Worm (Caenorhabditis elegans): ENCODE measurements around the gene srw-122.
"Not testable (repeated sequence)": the region's sequence is repeated elsewhere in the genome, so short reads cannot be mapped to it uniquely, and the experiment has no call there.

srw-122 gene

ce11 chrV:2952102-2952501, at the start of gene srw-122:
srw-122 (minus strand) TSS chrV:2952202.
- TF ChIP-seq ceh-30 (tag; optimal IDR thresholded peaks at IDR 0.05); pros-1 (tag; optimal IDR thresholded peaks at IDR 0.05); ama-1 (optimal IDR thresholded peaks at IDR 0.05): not testable (repeated sequence)

- TF ChIP-seq C08G9.2 (tag; optimal IDR thresholded peaks at IDR 0.05), result no peak
- no peak for TF ChIP-seq ceh-19 (GFP tag; optimal IDR thresholded peaks at IDR 0.05)
- TF ChIP-seq ceh-24 (tag; optimal IDR thresholded peaks at IDR 0.05), result no peak
- no peak for TF ChIP-seq ceh-18 (tag; optimal IDR thresholded peaks at IDR 0.05)
- TF ChIP-seq ztf-16 (tag; optimal IDR thresholded peaks at IDR 0.05), result no peak
- no peak for TF ChIP-seq dve-1 (tag; optimal IDR thresholded peaks at IDR 0.05)
- TF ChIP-seq gmeb-2 (tag; optimal IDR thresholded peaks at IDR 0.05), result no peak
- no peak for TF ChIP-seq hlh-6 (tag; optimal IDR thresholded peaks at IDR 0.05)
- no peak for TF ChIP-seq Y22D7AL.16 (tag; optimal IDR thresholded peaks at IDR 0.05)
- TF ChIP-seq elt-2 (tag; optimal IDR thresholded peaks at IDR 0.05), result no peak
- TF ChIP-seq sox-4 (tag; optimal IDR thresholded peaks at IDR 0.05), result no peak
- TF ChIP-seq K09A11.1 (tag; optimal IDR thresholded peaks at IDR 0.05; ENCODE audit: insufficient read depth), result no peak
- no peak for TF ChIP-seq elt-4 (tag; optimal IDR thresholded peaks at IDR 0.05)
- TF ChIP-seq fax-1 (tag; optimal IDR thresholded peaks at IDR 0.05), result no peak
- TF ChIP-seq npax-4 (tag; optimal IDR thresholded peaks at IDR 0.05), result no peak
- TF ChIP-seq eyg-1 (tag; optimal IDR thresholded peaks at IDR 0.05), result no peak
- TF ChIP-seq che-1 (tag; optimal IDR thresholded peaks at IDR 0.05), result no peak
- no peak for TF ChIP-seq madf-2 (tag; optimal IDR thresholded peaks at IDR 0.05)
- TF ChIP-seq unc-3 (GFP tag; conservative IDR thresholded peaks at IDR 0.05), result no peak
- no peak for TF ChIP-seq unc-3 (tag; optimal IDR thresholded peaks at IDR 0.05)
These were observed 47.7 kb upstream of the srw-122 start, which contains the start of gene srw-119 for ce11 chrV:2999736-3000135. srw-119 (minus strand) TSS chrV:2999836.

ce11 chrV:2996105-2996504, 44.1 kb upstream of the srw-122 start, which contains the start of gene srw-120:
srw-120 (minus strand) TSS chrV:2996205.
- TF ChIP-seq npax-4 (tag; optimal IDR thresholded peaks at IDR 0.05) (no peak), ceh-18 (tag; optimal IDR thresholded peaks at IDR 0.05) (no peak), pha-4 (tag; optimal IDR thresholded peaks at IDR 0.05) (no peak), unc-42 (tag; optimal IDR thresholded peaks at IDR 0.05) (no peak), gmeb-2 (tag; optimal IDR thresholded peaks at IDR 0.05) (no peak), eyg-1 (tag; optimal IDR thresholded peaks at IDR 0.05) (no peak), pat-9 (tag; optimal IDR thresholded peaks at IDR 0.05) (no peak), ceh-22 (tag; optimal IDR thresholded peaks at IDR 0.05) (no peak), elt-2 (tag; optimal IDR thresholded peaks at IDR 0.05) (no peak), ttx-3 (tag; optimal IDR thresholded peaks at IDR 0.05) (no peak), pag-3 (tag; optimal IDR thresholded peaks at IDR 0.05; ENCODE audit: borderline replicate concordance) (no peak), hlh-8 (tag; optimal IDR thresholded peaks at IDR 0.05) (no peak), che-1 (tag; optimal IDR thresholded peaks at IDR 0.05) (no peak)

- TF ChIP-seq K09A11.1 (tag; optimal IDR thresholded peaks at IDR 0.05; ENCODE audit: insufficient read depth) (no peak), lim-6 (tag; optimal IDR thresholded peaks at IDR 0.05) (no peak), hlh-6 (tag; optimal IDR thresholded peaks at IDR 0.05) (no peak), pros-1 (tag; optimal IDR thresholded peaks at IDR 0.05) (no peak), pha-2 (tag; optimal IDR thresholded peaks at IDR 0.05) (no peak), T23F11.4 (GFP tag; optimal IDR thresholded peaks at IDR 0.05) (no peak), ets-4 (tag; optimal IDR thresholded peaks at IDR 0.05) (no peak), elt-2 (tag; optimal IDR thresholded peaks at IDR 0.05) (no peak), dmd-4 (tag; optimal IDR thresholded peaks at IDR 0.05; ENCODE audit: borderline replicate concordance) (no peak), ceh-22 (tag; optimal IDR thresholded peaks at IDR 0.05) (no peak), madf-2 (tag; optimal IDR thresholded peaks at IDR 0.05) (no peak), hlh-13 (GFP tag; optimal IDR thresholded peaks at IDR 0.05) (no peak), ceh-24 (tag; optimal IDR thresholded peaks at IDR 0.05) (no peak), sox-4 (tag; optimal IDR thresholded peaks at IDR 0.05) (no peak)
These were observed 41.8 kb upstream of the srw-122 start, which contains the start of gene srw-115 for ce11 chrV:2993816-2994215. srw-115 (minus strand) TSS chrV:2993916.

Data from whole organism, late embryonic.